Fruit fly (Drosophila melanogaster) whole organism, prepupa: ENCODE measurements around the gene GCS2alpha.
"Not testable (repeated sequence)": the region's sequence is repeated elsewhere in the genome, so short reads cannot be mapped to it uniquely, and the experiment has no call there.

ENCODE experiments used
- CG16779 ChIP-seq: fragments of 200-800 bp; sonication (Bioruptor generic); optimal IDR thresholded peaks from 3 replicates; lab custom pipeline; 2017; ENCODE audit warnings: missing biosample characterization, mild to moderate bottlenecking, missing genetic modification characterization
- CG3032 ChIP-seq: fragments of 200-800 bp; optimal IDR thresholded peaks from 2 replicates; lab custom pipeline; 2019; ENCODE audit warnings: missing biosample characterization, mild to moderate bottlenecking, missing genetic modification characterization, moderate library complexity
- CG6163 ChIP-seq: fragments of 200-800 bp; sonication (Bioruptor generic); IDR thresholded peaks from 3 replicates; pipeline ENCODE4 v1.3.6; 2022; ENCODE audit warnings: missing biosample characterization, missing genetic modification characterization
- Eip78C ChIP-seq: fragments of 200-800 bp; sonication (Bioruptor generic); peaks from one replicate; lab custom pipeline; 2016; ENCODE audit warnings: missing biosample characterization, missing genetic modification characterization
- Sox102F ChIP-seq: fragments of 200-800 bp; sonication (Bioruptor generic); optimal IDR thresholded peaks from 2 replicates; lab custom pipeline; 2016; ENCODE audit warnings: missing biosample characterization, mild to moderate bottlenecking, missing genetic modification characterization
- dac ChIP-seq: fragments of 200-800 bp; sonication (Bioruptor generic); optimal IDR thresholded peaks from 2 replicates; lab custom pipeline; 2017; ENCODE audit warnings: missing biosample characterization, mild to moderate bottlenecking, missing genetic modification characterization
- vri ChIP-seq: fragments of 200-800 bp; sonication (Bioruptor generic); optimal IDR thresholded peaks from 3 replicates; lab custom pipeline; 2016; ENCODE audit warnings: missing biosample characterization, mild to moderate bottlenecking, missing genetic modification characterization

DNA sequence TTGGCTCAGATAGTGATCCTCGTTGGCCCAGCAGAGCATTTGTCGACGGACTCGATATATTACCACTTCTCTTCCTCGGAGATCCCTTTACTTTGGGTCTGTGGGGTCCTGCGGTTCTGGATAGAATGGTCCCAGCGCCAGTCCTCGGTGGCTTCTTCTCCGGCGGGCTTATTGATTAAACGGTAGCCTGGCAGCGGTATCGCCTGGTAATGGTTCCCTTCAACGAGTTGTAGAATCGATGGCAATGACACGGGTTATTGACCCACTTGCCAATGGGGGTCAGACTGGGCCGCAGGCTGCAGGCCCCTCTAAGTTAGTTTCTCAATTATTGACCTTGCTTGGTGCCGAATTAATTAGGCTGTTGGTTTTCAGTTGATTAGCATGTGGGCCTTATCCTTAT is 3.8 kb upstream of the GCS2alpha start, which contains the start of gene CG17450:
- TF ChIP-seq Sox102F (GFP tag; lab: Kevin White, UChicago); Eip78C (GFP tag; lab: Kevin White, UChicago); vri (GFP tag; lab: Kevin White, UChicago); dac (GFP tag; lab: Kevin White, UChicago); CG16779; CG3032; CG6163 (GFP tag; lab: Robert Waterston, UW): not testable (repeated sequence)
